Worm (Caenorhabditis elegans) whole organism, midembryonic: Measurements from ENCODE around the gene btb-14.

Experiments
- T22C8.4 ChIP-seq: fragments of 200-800 bp; sonication (Bioruptor generic); IDR thresholded peaks from 2 replicates; pipeline ENCODE4 v1.3.6; 2022; ENCODE audit warnings: missing genetic modification characterization, missing compliant biosample characterization
- cog-1 ChIP-seq: sonication (generic microtip); optimal IDR thresholded peaks from 2 replicates; lab custom pipeline; 2016; ENCODE audit warnings: missing genetic modification characterization, missing compliant biosample characterization
- flt-1 ChIP-seq: fragments of 200-800 bp; sonication (Bioruptor generic); IDR thresholded peaks from 2 replicates; pipeline ENCODE4 v1.3.6; 2022; ENCODE audit warnings: missing genetic modification characterization, missing compliant biosample characterization
- klf-2 ChIP-seq: fragments of 200-800 bp; sonication (Bioruptor generic); conservative IDR thresholded peaks from 2 replicates; pipeline ENCODE4 v1.3.6; 2022; ENCODE audit warnings: missing genetic modification reagents, missing genetic modification characterization, missing compliant biosample characterization
- med-1 ChIP-seq: sonication (generic microtip); optimal IDR thresholded peaks from 2 replicates; lab custom pipeline; 2017; ENCODE audit warnings: missing genetic modification characterization, mild to moderate bottlenecking, missing compliant biosample characterization, antibody characterized with exemption, missing genetic modification reagents; ENCODE audit not compliant: insufficient read depth
- ref-1 ChIP-seq: fragments of 200-800 bp; sonication (Bioruptor generic); conservative IDR thresholded peaks from 2 replicates; pipeline ENCODE4 v1.3.6; 2022; ENCODE audit warnings: missing genetic modification reagents, missing genetic modification characterization, missing compliant biosample characterization
- tab-1 ChIP-seq: fragments of 200-800 bp; sonication (Bioruptor generic); IDR thresholded peaks from 2 replicates; pipeline ENCODE4 v1.3.6; 2022; ENCODE audit warnings: missing genetic modification characterization, missing compliant biosample characterization
- ztf-23 ChIP-seq: fragments of 200-800 bp; sonication (Bioruptor generic); IDR thresholded peaks from 2 replicates; pipeline ENCODE4 v1.3.6; 2022; ENCODE audit warnings: missing genetic modification reagents, missing genetic modification characterization, missing compliant biosample characterization
- ztf-29 ChIP-seq: fragments of 200-800 bp; sonication (Bioruptor generic); IDR thresholded peaks from 2 replicates; pipeline ENCODE4 v1.3.6; 2022; ENCODE audit warnings: missing genetic modification reagents, missing genetic modification characterization, missing compliant biosample characterization

Gene btb-14

ce11 chrII:12382625-12383562, at the start of gene btb-14:
Gene btb-14, plus strand, starts transcription at chrII:12383463.
- no peak for TF ChIP-seq ztf-29
- no peak for TF ChIP-seq ztf-23 (GFP tag; lab: Robert Waterston, UW)
- TF ChIP-seq flt-1 (GFP tag; lab: Robert Waterston, UW) = no peak
- TF ChIP-seq klf-2 (GFP tag; lab: Robert Waterston, UW) = no peak
- no peak for TF ChIP-seq T22C8.4 (GFP tag; lab: Robert Waterston, UW)
- no peak for TF ChIP-seq cog-1
- no peak for TF ChIP-seq med-1
- TF ChIP-seq ref-1 (GFP tag; lab: Robert Waterston, UW) = no peak
- no peak for TF ChIP-seq tab-1 (GFP tag; lab: Robert Waterston, UW)

- TF ChIP-seq tab-1 (GFP tag; lab: Robert Waterston, UW) (no peak), ztf-23 (GFP tag; lab: Robert Waterston, UW) (no peak), cog-1 (no peak), ref-1 (GFP tag; lab: Robert Waterston, UW) (no peak), klf-2 (GFP tag; lab: Robert Waterston, UW) (no peak), flt-1 (GFP tag; lab: Robert Waterston, UW) (no peak), T22C8.4 (GFP tag; lab: Robert Waterston, UW) (no peak), ztf-29 (no peak), med-1 (no peak)
Observed at ce11 chrII:12335430-12335829, 47.8 kb upstream of the btb-14 start, which contains the start of gene sre-52. Gene sre-52, plus strand, starts transcription at chrII:12335730.

- TF ChIP-seq ref-1 (GFP tag; lab: Robert Waterston, UW) = no peak; the same call in 1 of the 2 replicates
- TF ChIP-seq flt-1 (GFP tag; lab: Robert Waterston, UW) = peak; percentile 68; the same call in 1 of the 2 replicates
- peak; percentile 80 for TF ChIP-seq T22C8.4 (GFP tag; lab: Robert Waterston, UW)
- peak; percentile 59 for TF ChIP-seq cog-1
- TF ChIP-seq klf-2 (GFP tag; lab: Robert Waterston, UW) = no peak
- 0 out of 2 replicates have a peak, but pooled peaks have one; percentile 22 for TF ChIP-seq ztf-23 (GFP tag; lab: Robert Waterston, UW)
Observed at ce11 chrII:12339152-12339551, 44.1 kb upstream of the btb-14 start.

- TF ChIP-seq ztf-29 (no peak), ref-1 (GFP tag; lab: Robert Waterston, UW) (no peak), tab-1 (GFP tag; lab: Robert Waterston, UW) (no peak), flt-1 (GFP tag; lab: Robert Waterston, UW) (no peak)
Observed at ce11 chrII:12339644-12340043, 43.6 kb upstream of the btb-14 start, which contains the start of gene sop-2. Gene sop-2, plus strand, starts transcription at chrII:12339944.

- TF ChIP-seq T22C8.4 (GFP tag; lab: Robert Waterston, UW) = no peak
- TF ChIP-seq med-1 = no peak
- no peak for TF ChIP-seq klf-2 (GFP tag; lab: Robert Waterston, UW)
- TF ChIP-seq tab-1 (GFP tag; lab: Robert Waterston, UW) = no peak
- TF ChIP-seq flt-1 (GFP tag; lab: Robert Waterston, UW) = no peak
- TF ChIP-seq ref-1 (GFP tag; lab: Robert Waterston, UW) = no peak
- TF ChIP-seq ztf-29 = no peak
- TF ChIP-seq cog-1 = no peak
- no peak for TF ChIP-seq ztf-23 (GFP tag; lab: Robert Waterston, UW)
Observed at ce11 chrII:12341566-12342223, 41.6 kb upstream of the btb-14 start.

ce11 chrII:12342928-12343327, 40.3 kb upstream of the btb-14 start:
- TF ChIP-seq cog-1 (no peak), ztf-29 (no peak), T22C8.4 (GFP tag; lab: Robert Waterston, UW) (no peak), med-1 (no peak), klf-2 (GFP tag; lab: Robert Waterston, UW) (no peak), tab-1 (GFP tag; lab: Robert Waterston, UW) (no peak), flt-1 (GFP tag; lab: Robert Waterston, UW) (no peak), ref-1 (GFP tag; lab: Robert Waterston, UW) (no peak), ztf-23 (GFP tag; lab: Robert Waterston, UW) (no peak)

ce11 chrII:12343710-12344109, 39.6 kb upstream of the btb-14 start:
- TF ChIP-seq cog-1 = no peak
- no peak for TF ChIP-seq klf-2 (GFP tag; lab: Robert Waterston, UW)
- no peak for TF ChIP-seq tab-1 (GFP tag; lab: Robert Waterston, UW)
- no peak for TF ChIP-seq ztf-23 (GFP tag; lab: Robert Waterston, UW)
- TF ChIP-seq T22C8.4 (GFP tag; lab: Robert Waterston, UW) = no peak
- no peak for TF ChIP-seq ref-1 (GFP tag; lab: Robert Waterston, UW)
- TF ChIP-seq ztf-29 = no peak
- TF ChIP-seq flt-1 (GFP tag; lab: Robert Waterston, UW) = no peak
- no peak for TF ChIP-seq med-1

- TF ChIP-seq ztf-23 (GFP tag; lab: Robert Waterston, UW) (0 out of 2 replicates have a peak, but pooled peaks have one; percentile 39), T22C8.4 (GFP tag; lab: Robert Waterston, UW) (no peak), med-1 (no peak), flt-1 (GFP tag; lab: Robert Waterston, UW) (no peak), tab-1 (GFP tag; lab: Robert Waterston, UW) (peak; percentile 70)
Observed at ce11 chrII:12344787-12345186, 38.5 kb upstream of the btb-14 start, which contains the start of gene C44C11.6. Gene C44C11.6, plus strand, starts transcription at chrII:12344809.
